Fruit fly (Drosophila melanogaster): ENCODE measurements around the gene RpL34b.

RpL34b gene

dm6 chr3R:9434543-9435407, 33.7 kb upstream of the RpL34b start (continued):
- no peak for TF ChIP-seq CG6808 (GFP tag; optimal IDR thresholded peaks at IDR 0.05)
- TF ChIP-seq fd59A (GFP tag; optimal IDR thresholded peaks at IDR 0.05) = peak; percentile 3
- peak in 1 of 2 experiments; percentile 78 for TF ChIP-seq salr (GFP tag; optimal IDR thresholded peaks at IDR 0.05)
- TF ChIP-seq CG8119 (GFP tag; IDR thresholded peaks at IDR 0.05) = peak; percentile 87
- no peak for TF ChIP-seq topi (GFP tag; optimal IDR thresholded peaks at IDR 0.05)
- TF ChIP-seq CG10669 (GFP tag; optimal IDR thresholded peaks at IDR 0.05) = peak; percentile 32
- TF ChIP-seq CG34406 (GFP tag; optimal IDR thresholded peaks at IDR 0.05) = peak; percentile 17
- no peak for TF ChIP-seq lz (GFP tag; optimal IDR thresholded peaks at IDR 0.05)
- no peak for TF ChIP-seq CG11902 (GFP tag; optimal IDR thresholded peaks at IDR 0.05)
- no peak for TF ChIP-seq CG3032 (tag; optimal IDR thresholded peaks at IDR 0.05)
- peak; percentile 85 for TF ChIP-seq CG6276 (GFP tag; optimal IDR thresholded peaks at IDR 0.05)
- peak; percentile 60 for TF ChIP-seq CG3919 (GFP tag; optimal IDR thresholded peaks at IDR 0.05)
- peak; percentile 38 for TF ChIP-seq CG16779 (tag; optimal IDR thresholded peaks at IDR 0.05)
- TF ChIP-seq acj6 (GFP tag; optimal IDR thresholded peaks at IDR 0.05) = peak; percentile 48
- TF ChIP-seq fkh (GFP tag; optimal IDR thresholded peaks at IDR 0.05) = peak; percentile 89

- TF ChIP-seq fkh (GFP tag; optimal IDR thresholded peaks at IDR 0.05) = no peak
- TF ChIP-seq achi (GFP tag; optimal IDR thresholded peaks at IDR 0.05) = no peak
- TF ChIP-seq esn (GFP tag; optimal IDR thresholded peaks at IDR 0.05) = no peak
- no peak for TF ChIP-seq CG31627 (GFP tag; optimal IDR thresholded peaks at IDR 0.05)
- no peak for TF ChIP-seq CG6276 (GFP tag; optimal IDR thresholded peaks at IDR 0.05)
- no peak for TF ChIP-seq CG1621 (tag; optimal IDR thresholded peaks at IDR 0.05)
- no peak for TF ChIP-seq Ets96B (tag; optimal IDR thresholded peaks at IDR 0.05)
- no peak for TF ChIP-seq OdsH (GFP tag; optimal IDR thresholded peaks at IDR 0.05)
- no peak for TF ChIP-seq CG8319 (GFP tag; optimal IDR thresholded peaks at IDR 0.05)
- no peak for TF ChIP-seq spab (GFP tag; optimal IDR thresholded peaks at IDR 0.05)
- TF ChIP-seq Hr38 (GFP tag; optimal IDR thresholded peaks at IDR 0.05) = no peak
- TF ChIP-seq salr (GFP tag; optimal IDR thresholded peaks at IDR 0.05) = no peak
- TF ChIP-seq vri (GFP tag; optimal IDR thresholded peaks at IDR 0.05) = no peak
- TF ChIP-seq CG7368 (GFP tag; optimal IDR thresholded peaks at IDR 0.05) = no peak
- no peak for TF ChIP-seq Eip78C (GFP tag)
- no peak for TF ChIP-seq CG11294 (GFP tag; IDR thresholded peaks at IDR 0.05)
- no peak for TF ChIP-seq Sox102F (GFP tag; optimal IDR thresholded peaks at IDR 0.05)
- TF ChIP-seq CG10631 (GFP tag; optimal IDR thresholded peaks at IDR 0.05) = no peak
- TF ChIP-seq dsx (GFP tag; optimal IDR thresholded peaks at IDR 0.05; ENCODE audit: poor library complexity, severe bottlenecking) = no peak
These were observed 32.7 kb upstream of the RpL34b start for dm6 chr3R:9433774-9434173.

dm6 chr3R:9433270-9433669, 32.2 kb upstream of the RpL34b start:
- TF ChIP-seq Eip78C (GFP tag) (peak; percentile 27), CG3032 (tag; optimal IDR thresholded peaks at IDR 0.05) (no peak)

- TF ChIP-seq achi (GFP tag; optimal IDR thresholded peaks at IDR 0.05) = peak; percentile 33
- no peak for TF ChIP-seq vri (GFP tag; optimal IDR thresholded peaks at IDR 0.05)
- no peak for TF ChIP-seq dac (GFP tag; optimal IDR thresholded peaks at IDR 0.05)
- TF ChIP-seq net (GFP tag; optimal IDR thresholded peaks at IDR 0.05) = peak; percentile 32
- peak; percentile 50 for TF ChIP-seq Hr4 (GFP tag; optimal IDR thresholded peaks at IDR 0.05)
- no peak for TF ChIP-seq Eip75B (GFP tag; optimal IDR thresholded peaks at IDR 0.05)
- peak; percentile 26 for TF ChIP-seq CG6276 (GFP tag; optimal IDR thresholded peaks at IDR 0.05)
- no peak for TF ChIP-seq lz (GFP tag; optimal IDR thresholded peaks at IDR 0.05)
- TF ChIP-seq CG10631 (GFP tag; optimal IDR thresholded peaks at IDR 0.05) = peak; percentile 7
- TF ChIP-seq fkh (GFP tag; optimal IDR thresholded peaks at IDR 0.05) = peak; percentile 10
- TF ChIP-seq Gug (GFP tag; IDR thresholded peaks at IDR 0.05) = peak; percentile 26; the same call in 1 of the 2 replicates
- TF ChIP-seq CG34406 (GFP tag; optimal IDR thresholded peaks at IDR 0.05) = no peak
- TF ChIP-seq CG7368 (GFP tag; optimal IDR thresholded peaks at IDR 0.05) = no peak
- TF ChIP-seq CG9139 (GFP tag; optimal IDR thresholded peaks at IDR 0.05) = no peak
- peak; percentile 24 for TF ChIP-seq CG3919 (GFP tag; optimal IDR thresholded peaks at IDR 0.05)
- peak; percentile 27 for TF ChIP-seq OdsH (GFP tag; optimal IDR thresholded peaks at IDR 0.05)
- TF ChIP-seq cyc (GFP tag; optimal IDR thresholded peaks at IDR 0.05) = no peak
- TF ChIP-seq CG8119 (GFP tag; IDR thresholded peaks at IDR 0.05) = peak; percentile 45; the same call in 1 of the 3 replicates
- no peak for TF ChIP-seq spab (GFP tag; optimal IDR thresholded peaks at IDR 0.05)
- no peak for TF ChIP-seq CG6792 (GFP tag; optimal IDR thresholded peaks at IDR 0.05)
- 0 out of 3 replicates have a peak, but pooled peaks have one; percentile 10 for TF ChIP-seq CG6163 (GFP tag; IDR thresholded peaks at IDR 0.05)
- TF ChIP-seq Smox (GFP tag; optimal IDR thresholded peaks at IDR 0.05) = no peak
These were observed 29.6 kb upstream of the RpL34b start for dm6 chr3R:9430344-9431253.
